Fruit fly (Drosophila melanogaster): ENCODE measurements around the gene CG8500.

The CG8500 gene

DNA sequence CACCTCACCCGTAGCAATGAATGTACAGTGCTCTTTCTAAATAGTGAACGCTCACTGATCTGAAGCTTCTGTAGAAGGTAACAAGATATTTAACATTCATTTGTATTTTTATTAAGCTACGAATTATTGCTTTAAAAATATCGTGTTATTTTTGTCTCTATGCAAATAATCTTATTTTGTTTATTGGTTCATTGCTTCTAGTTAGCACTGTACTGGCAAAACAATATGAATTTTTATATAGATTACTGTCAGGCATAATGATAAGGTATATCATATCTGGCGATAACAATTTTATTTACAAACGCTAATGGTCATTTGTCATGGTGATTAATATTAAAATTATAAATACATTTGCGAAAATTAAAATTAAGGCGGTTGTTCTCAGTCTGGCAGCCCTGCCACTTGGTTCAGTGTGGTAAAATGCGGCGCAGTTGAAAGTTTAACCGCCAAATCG lies 12.9 kb upstream of the CG8500 start, which contains the start of gene CG9471 (continued):
- TF ChIP-seq pfk (GFP tag; optimal IDR thresholded peaks at IDR 0.05) (peak; percentile 25), Vsx1 (GFP tag; optimal IDR thresholded peaks at IDR 0.05) (peak; percentile 74), CG11093 (GFP tag; IDR thresholded peaks at IDR 0.05) (peak; percentile 88), CG7987 (GFP tag; optimal IDR thresholded peaks at IDR 0.05) (peak; percentile 80), tap (tag; optimal IDR thresholded peaks at IDR 0.05) (peak; percentile 92), CG42726 (GFP tag; IDR thresholded peaks at IDR 0.05; ENCODE audit: partially characterized antibody) (no peak), pros (GFP tag; optimal IDR thresholded peaks at IDR 0.05) (no peak), CG10565 (GFP tag; optimal IDR thresholded peaks at IDR 0.05) (peak; percentile 64), h (optimal IDR thresholded peaks at IDR 0.05) (no peak), Hand (GFP tag; optimal IDR thresholded peaks at IDR 0.05) (peak; percentile 93)

DNA sequence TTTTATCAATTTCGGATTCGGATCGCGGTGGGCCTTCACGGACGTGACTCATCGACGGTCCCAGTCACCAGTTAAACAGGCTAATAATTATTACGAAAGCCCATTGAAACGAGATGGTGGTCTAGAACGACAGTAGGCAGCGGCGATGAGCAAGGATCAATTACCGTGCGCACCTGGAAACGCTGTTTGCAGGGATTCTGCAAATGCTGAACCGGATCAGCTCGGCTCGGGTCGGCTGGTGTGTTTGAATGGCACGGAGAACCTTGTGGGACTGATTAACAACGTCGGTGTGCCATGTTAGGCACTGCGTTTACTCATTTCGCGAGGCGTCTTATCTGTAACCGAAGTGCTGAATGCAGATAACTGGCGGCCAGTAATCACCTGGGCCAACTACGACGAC lies 10.3 kb upstream of the CG8500 start, which contains the start of gene Whamy:
Whamy (minus strand) TSS at position 273 of the 400 bp plus-strand sequence.
- no peak for TF ChIP-seq CG18476 (GFP tag; optimal IDR thresholded peaks at IDR 0.05)
- TF ChIP-seq CG18599 (GFP tag; optimal IDR thresholded peaks at IDR 0.05) = peak; percentile 36
- TF ChIP-seq Awh (GFP tag; IDR thresholded peaks at IDR 0.05) = no peak
- TF ChIP-seq dpn (GFP tag; optimal IDR thresholded peaks at IDR 0.05) = no peak
- peak; percentile 21 for TF ChIP-seq HmgZ (tag; optimal IDR thresholded peaks at IDR 0.05)
- TF ChIP-seq CG10543 (GFP tag; optimal IDR thresholded peaks at IDR 0.05) = peak; percentile 73
- no peak for TF ChIP-seq CG11504 (tag; optimal IDR thresholded peaks at IDR 0.05)
- peak; percentile 44 for TF ChIP-seq kay (GFP tag; optimal IDR thresholded peaks at IDR 0.05)
- peak; percentile 75 for TF ChIP-seq sug (tag; optimal IDR thresholded peaks at IDR 0.05)
- TF ChIP-seq CG1832 (GFP tag; optimal IDR thresholded peaks at IDR 0.05) = no peak
- TF ChIP-seq CG13296 (GFP tag; optimal IDR thresholded peaks at IDR 0.05) = peak; percentile 5
- no peak for TF ChIP-seq Atf6 (GFP tag; IDR thresholded peaks at IDR 0.05)
- peak; percentile 82 for TF ChIP-seq Deaf1 (tag; optimal IDR thresholded peaks at IDR 0.05)
- TF ChIP-seq Hmr (GFP tag; optimal IDR thresholded peaks at IDR 0.05) = peak; percentile 20
- TF ChIP-seq CG12769 (tag; optimal IDR thresholded peaks at IDR 0.05) = peak; percentile 11
- TF ChIP-seq grn (GFP tag; optimal IDR thresholded peaks at IDR 0.05) = peak; percentile 62
- TF ChIP-seq mirr (GFP tag; optimal IDR thresholded peaks at IDR 0.05) = peak; percentile 77
- TF ChIP-seq chinmo (GFP tag; IDR thresholded peaks at IDR 0.05; ENCODE audit: partially characterized antibody) = 0 out of 4 replicates have a peak, but pooled peaks have one; percentile 33
- no peak for TF ChIP-seq CG17568 (GFP tag; optimal IDR thresholded peaks at IDR 0.05)
- TF ChIP-seq D19B (GFP tag; optimal IDR thresholded peaks at IDR 0.05) = no peak
- TF ChIP-seq lab (GFP tag; optimal IDR thresholded peaks at IDR 0.05) = peak; percentile 66
- no peak for TF ChIP-seq run (tag; optimal IDR thresholded peaks at IDR 0.05)
- TF ChIP-seq exex (tag; optimal IDR thresholded peaks at IDR 0.05) = peak; percentile 74
- peak; percentile 25 for TF ChIP-seq Vsx1 (GFP tag; optimal IDR thresholded peaks at IDR 0.05)
- TF ChIP-seq CG34376 (GFP tag; optimal IDR thresholded peaks at IDR 0.05) = peak; percentile 76
- no peak for TF ChIP-seq CG32767 (GFP tag; IDR thresholded peaks at IDR 0.05)
- peak; percentile 49 for TF ChIP-seq ftz-f1 (GFP tag; optimal IDR thresholded peaks at IDR 0.05)
- TF ChIP-seq ham (GFP tag; IDR thresholded peaks at IDR 0.05) = no peak
- TF ChIP-seq bcd (GFP tag; optimal IDR thresholded peaks at IDR 0.05) = no peak
- TF ChIP-seq Pdp1 (GFP tag; optimal IDR thresholded peaks at IDR 0.05) = peak in 1 of 2 experiments; percentile 9
- TF ChIP-seq ERR (GFP tag; optimal IDR thresholded peaks at IDR 0.05) = no peak
- no peak for TF ChIP-seq CG6765 (GFP tag; optimal IDR thresholded peaks at IDR 0.05)
- no peak for TF ChIP-seq CG17612 (GFP tag; IDR thresholded peaks at IDR 0.05)
- TF ChIP-seq Med (GFP tag) = peak; percentile 70

Data from whole organism, embryonic.